Fruit fly (Drosophila melanogaster) whole organism, prepupa: ENCODE results near the gene p53.
A peak's percentile ranks its signal among the peaks of the same experiment; 100 is the strongest.

ENCODE experiments used
- Blimp-1 ChIP-seq: fragments of 200-800 bp; sonication (Bioruptor generic); optimal IDR thresholded peaks from 3 replicates; lab custom pipeline; 2017; ENCODE audit warnings: missing biosample characterization, missing genetic modification characterization, mild to moderate bottlenecking, moderate library complexity, missing genetic modification reagents
- CG10669 ChIP-seq: fragments of 200-800 bp; sonication (Bioruptor generic); optimal IDR thresholded peaks from 3 replicates; lab custom pipeline; 2018; ENCODE audit warnings: missing biosample characterization, mild to moderate bottlenecking, missing genetic modification characterization, moderate library complexity
- CG11762 ChIP-seq: fragments of 200-800 bp; sonication (Bioruptor generic); optimal IDR thresholded peaks from 3 replicates; lab custom pipeline; 2016; ENCODE audit warnings: missing biosample characterization, missing genetic modification characterization; ENCODE audit not compliant: insufficient read depth
- CG15336 ChIP-seq: fragments of 200-800 bp; sonication (Bioruptor generic); IDR thresholded peaks from 2 replicates; pipeline ENCODE4 v1.3.6; 2022; ENCODE audit warnings: missing biosample characterization, missing genetic modification characterization
- CG1621 ChIP-seq: fragments of 200-800 bp; sonication (Bioruptor generic); optimal IDR thresholded peaks from 3 replicates; lab custom pipeline; 2018; ENCODE audit warnings: missing biosample characterization, mild to moderate bottlenecking, missing genetic modification characterization
- CG16779 ChIP-seq: fragments of 200-800 bp; sonication (Bioruptor generic); optimal IDR thresholded peaks from 3 replicates; lab custom pipeline; 2017; ENCODE audit warnings: missing biosample characterization, mild to moderate bottlenecking, missing genetic modification characterization
- CG3032 ChIP-seq: fragments of 200-800 bp; optimal IDR thresholded peaks from 2 replicates; lab custom pipeline; 2019; ENCODE audit warnings: missing biosample characterization, mild to moderate bottlenecking, missing genetic modification characterization, moderate library complexity
- CG31627 ChIP-seq: fragments of 200-800 bp; sonication (Bioruptor generic); optimal IDR thresholded peaks from 3 replicates; lab custom pipeline; 2016; ENCODE audit warnings: missing biosample characterization, missing genetic modification characterization
- CG32006 ChIP-seq: fragments of 200-800 bp; sonication (Bioruptor generic); optimal IDR thresholded peaks from 3 replicates; lab custom pipeline; 2017; ENCODE audit warnings: missing biosample characterization, mild to moderate bottlenecking, missing genetic modification characterization
- CG4318 ChIP-seq: fragments of 200-800 bp; sonication (Bioruptor generic); optimal IDR thresholded peaks from 3 replicates; lab custom pipeline; 2017; ENCODE audit warnings: missing biosample characterization, mild to moderate bottlenecking, missing genetic modification characterization
- CG6163 ChIP-seq: fragments of 200-800 bp; sonication (Bioruptor generic); IDR thresholded peaks from 3 replicates; pipeline ENCODE4 v1.3.6; 2022; ENCODE audit warnings: missing biosample characterization, missing genetic modification characterization
- CG6276 ChIP-seq: fragments of 200-800 bp; sonication (Bioruptor generic); optimal IDR thresholded peaks from 2 replicates; lab custom pipeline; 2017; ENCODE audit warnings: missing biosample characterization, mild to moderate bottlenecking, missing genetic modification characterization
- CG6792 ChIP-seq: fragments of 200-800 bp; sonication (Bioruptor generic); optimal IDR thresholded peaks from 3 replicates; lab custom pipeline; 2016; ENCODE audit warnings: missing biosample characterization, missing genetic modification characterization
- CG6808 ChIP-seq: fragments of 200-800 bp; sonication (Bioruptor generic); optimal IDR thresholded peaks from 3 replicates; lab custom pipeline; 2017; ENCODE audit warnings: missing biosample characterization, missing genetic modification characterization, mild to moderate bottlenecking, moderate library complexity, missing genetic modification reagents
- CG6854 ChIP-seq: fragments of 200-800 bp; sonication (Bioruptor generic); optimal IDR thresholded peaks from 2 replicates; lab custom pipeline; 2017; ENCODE audit warnings: missing biosample characterization, mild to moderate bottlenecking, missing genetic modification characterization
- CG7368 ChIP-seq: fragments of 200-800 bp; sonication (Bioruptor generic); optimal IDR thresholded peaks from 3 replicates; lab custom pipeline; 2016; ENCODE audit warnings: missing biosample characterization, missing genetic modification characterization
- CG8119 ChIP-seq: fragments of 200-800 bp; sonication (Bioruptor generic); IDR thresholded peaks from 3 replicates; pipeline ENCODE4 v1.3.6; 2022; ENCODE audit warnings: missing biosample characterization, missing genetic modification characterization
- Eip75B ChIP-seq: fragments of 200-800 bp; sonication (Bioruptor generic); optimal IDR thresholded peaks from 3 replicates; lab custom pipeline; 2016; ENCODE audit warnings: missing biosample characterization, missing genetic modification characterization
- Eip93F ChIP-seq: fragments of 200-800 bp; sonication (Bioruptor generic); optimal IDR thresholded peaks from 2 replicates; lab custom pipeline; 2016; ENCODE audit warnings: missing biosample characterization, mild to moderate bottlenecking, missing genetic modification characterization
- Ets96B ChIP-seq: fragments of 200-800 bp; optimal IDR thresholded peaks from 2 replicates; lab custom pipeline; 2019; ENCODE audit warnings: missing biosample characterization, mild to moderate bottlenecking, missing genetic modification characterization, moderate library complexity
- Hr39 ChIP-seq: fragments of 200-800 bp; sonication (Bioruptor generic); optimal IDR thresholded peaks from 2 replicates; lab custom pipeline; 2016; ENCODE audit warnings: missing biosample characterization, missing genetic modification characterization
- Hr4 ChIP-seq: fragments of 200-800 bp; sonication (Bioruptor generic); optimal IDR thresholded peaks from 3 replicates; lab custom pipeline; 2016; ENCODE audit warnings: missing biosample characterization, missing genetic modification characterization
- Lpt ChIP-seq: fragments of 200-800 bp; sonication (Bioruptor generic); optimal IDR thresholded peaks from 3 replicates; lab custom pipeline; 2016; ENCODE audit warnings: missing biosample characterization, missing genetic modification characterization
- Met ChIP-seq: fragments of 200-800 bp; sonication (Bioruptor generic); optimal IDR thresholded peaks from 3 replicates; lab custom pipeline; 2016; ENCODE audit warnings: missing biosample characterization, missing genetic modification characterization
- OdsH ChIP-seq: fragments of 200-800 bp; sonication (Bioruptor generic); optimal IDR thresholded peaks from 3 replicates; lab custom pipeline; 2016; ENCODE audit warnings: missing biosample characterization, missing genetic modification characterization
- Sox102F ChIP-seq: fragments of 200-800 bp; sonication (Bioruptor generic); optimal IDR thresholded peaks from 2 replicates; lab custom pipeline; 2016; ENCODE audit warnings: missing biosample characterization, mild to moderate bottlenecking, missing genetic modification characterization
- Sox14 ChIP-seq: fragments of 200-800 bp; sonication (Bioruptor generic); optimal IDR thresholded peaks from 3 replicates; lab custom pipeline; 2016; ENCODE audit warnings: missing biosample characterization, missing genetic modification characterization
- achi ChIP-seq: fragments of 200-800 bp; sonication (Bioruptor generic); optimal IDR thresholded peaks from 3 replicates; lab custom pipeline; 2016; ENCODE audit warnings: missing biosample characterization, missing genetic modification characterization
- cyc ChIP-seq: fragments of 200-800 bp; sonication (Bioruptor generic); optimal IDR thresholded peaks from 3 replicates; lab custom pipeline; 2016; ENCODE audit warnings: missing biosample characterization, missing genetic modification characterization
- dsx ChIP-seq: fragments of 200-800 bp; optimal IDR thresholded peaks from 3 replicates; lab custom pipeline; 2019; ENCODE audit warnings: missing biosample characterization, mild to moderate bottlenecking, missing genetic modification characterization, moderate library complexity; ENCODE audit not compliant: poor library complexity, severe bottlenecking
- eg ChIP-seq: fragments of 200-800 bp; sonication (Bioruptor generic); IDR thresholded peaks from 3 replicates; pipeline ENCODE4 v1.3.6; 2022; ENCODE audit warnings: missing biosample characterization, missing genetic modification characterization
- esn ChIP-seq: fragments of 200-800 bp; sonication (Bioruptor generic); optimal IDR thresholded peaks from 2 replicates; lab custom pipeline; 2016; ENCODE audit warnings: missing biosample characterization, mild to moderate bottlenecking, missing genetic modification characterization, moderate library complexity
- fd85E ChIP-seq: fragments of 200-800 bp; sonication (Bioruptor generic); optimal IDR thresholded peaks from 3 replicates; lab custom pipeline; 2016; ENCODE audit warnings: missing biosample characterization, missing genetic modification characterization
- fkh ChIP-seq: fragments of 200-800 bp; sonication (Bioruptor generic); optimal IDR thresholded peaks from 3 replicates; lab custom pipeline; 2017; ENCODE audit warnings: missing biosample characterization, mild to moderate bottlenecking, missing genetic modification characterization, moderate library complexity
- lz ChIP-seq: fragments of 200-800 bp; sonication (Bioruptor generic); optimal IDR thresholded peaks from 3 replicates; lab custom pipeline; 2016; ENCODE audit warnings: missing biosample characterization, missing genetic modification characterization
- pdm3 ChIP-seq: fragments of 200-800 bp; sonication (Bioruptor generic); optimal IDR thresholded peaks from 3 replicates; lab custom pipeline; 2016; ENCODE audit warnings: missing biosample characterization, missing genetic modification characterization
- salr ChIP-seq, 2 experiments: fragments of 200-800 bp; sonication (Bioruptor generic); optimal IDR thresholded peaks; 3 replicates each; lab custom pipeline; 2016 to 2018; ENCODE audit warnings: missing biosample characterization in 2 of 2, missing genetic modification characterization in 2 of 2, mild to moderate bottlenecking in 1 of 2
- ss ChIP-seq, 2 experiments: fragments of 200-800 bp; sonication (Bioruptor generic); optimal IDR thresholded peaks; 2 replicates in 1 of 2; 3 replicates in 1 of 2; lab custom pipeline; 2017 to 2018; ENCODE audit warnings: mild to moderate bottlenecking in 2 of 2, missing biosample characterization in 2 of 2, missing genetic modification characterization in 2 of 2, moderate library complexity in 1 of 2
- svp ChIP-seq: fragments of 200-800 bp; sonication (Bioruptor generic); peaks from one replicate; lab custom pipeline; 2016; ENCODE audit warnings: missing biosample characterization, missing genetic modification characterization
- topi ChIP-seq: fragments of 200-800 bp; sonication (Bioruptor generic); optimal IDR thresholded peaks from 3 replicates; lab custom pipeline; 2016; ENCODE audit warnings: missing biosample characterization, missing genetic modification characterization
- vri ChIP-seq: fragments of 200-800 bp; sonication (Bioruptor generic); optimal IDR thresholded peaks from 3 replicates; lab custom pipeline; 2016; ENCODE audit warnings: missing biosample characterization, mild to moderate bottlenecking, missing genetic modification characterization

p53 gene

DNA sequence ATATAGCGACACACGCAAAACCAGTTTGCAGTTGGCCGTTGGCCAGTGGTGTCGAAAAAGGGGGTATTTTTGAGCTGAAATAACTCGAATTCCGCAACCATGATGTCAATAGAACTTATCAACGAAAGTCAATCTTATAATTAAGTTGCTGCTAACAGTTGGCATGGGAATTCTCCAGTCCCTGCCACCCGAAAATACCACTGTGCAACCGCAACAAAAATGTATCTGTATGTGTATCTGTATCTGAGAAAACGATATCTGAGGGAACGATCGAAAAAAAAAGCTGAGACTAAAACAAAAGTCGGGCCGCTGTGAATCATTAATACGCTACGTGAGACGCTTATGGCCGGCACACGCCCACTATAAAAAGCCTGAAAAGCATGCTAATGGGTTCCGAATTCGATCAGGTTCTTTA lies 7.3 kb downstream of the p53 start (continued):
- TF ChIP-seq fd85E (GFP tag; lab: Kevin White, UChicago) (peak; percentile 65), Met (GFP tag; lab: Kevin White, UChicago) (peak; percentile 92), CG6163 (GFP tag; lab: Robert Waterston, UW) (peak; percentile 92), cyc (GFP tag; lab: Kevin White, UChicago) (peak; percentile 93), CG15336 (GFP tag; lab: Robert Waterston, UW) (peak; percentile 79), CG4318 (GFP tag; lab: Kevin White, UChicago) (peak; percentile 60), CG16779 (tag; lab: Kevin White, UChicago) (peak; percentile 57), Sox102F (GFP tag; lab: Kevin White, UChicago) (peak; percentile 93), achi (peak; percentile 88), dsx (GFP tag; lab: Kevin White, UChicago) (peak; percentile 82), OdsH (GFP tag; lab: Kevin White, UChicago) (peak; percentile 89), pdm3 (GFP tag; lab: Kevin White, UChicago) (peak; percentile 89), Sox14 (peak; percentile 91), fkh (no peak), esn (GFP tag; lab: Kevin White, UChicago) (peak; percentile 93), CG31627 (GFP tag; lab: Kevin White, UChicago) (peak; percentile 95), vri (GFP tag; lab: Kevin White, UChicago) (peak; percentile 93), salr (GFP tag; optimal IDR thresholded peaks at IDR 0.05; lab: Kevin White, UChicago) (peak; percentile 74 to 82), Eip75B (GFP tag; lab: Kevin White, UChicago) (peak; percentile 90), CG3032 (tag; lab: Kevin White, UChicago) (peak; percentile 85), lz (GFP tag; lab: Kevin White, UChicago) (peak; percentile 94), CG32006 (peak; percentile 80), CG1621 (tag; lab: Kevin White, UChicago) (peak; percentile 88), Lpt (GFP tag; lab: Kevin White, UChicago) (peak; percentile 63), CG6276 (peak; percentile 41), CG6854 (GFP tag; lab: Kevin White, UChicago) (peak; percentile 15), CG8119 (GFP tag; lab: Robert Waterston, UW) (peak; percentile 85), Ets96B (peak; percentile 90), topi (peak; percentile 93), Eip93F (GFP tag; lab: Kevin White, UChicago) (no peak), Hr4 (GFP tag; lab: Kevin White, UChicago) (peak; percentile 84), svp (peak; percentile 97), CG10669 (GFP tag; lab: Kevin White, UChicago) (peak; percentile 91), CG11762 (peak; percentile 73), CG7368 (GFP tag; lab: Kevin White, UChicago) (peak; percentile 94), Hr39 (peak; percentile 95)

DNA sequence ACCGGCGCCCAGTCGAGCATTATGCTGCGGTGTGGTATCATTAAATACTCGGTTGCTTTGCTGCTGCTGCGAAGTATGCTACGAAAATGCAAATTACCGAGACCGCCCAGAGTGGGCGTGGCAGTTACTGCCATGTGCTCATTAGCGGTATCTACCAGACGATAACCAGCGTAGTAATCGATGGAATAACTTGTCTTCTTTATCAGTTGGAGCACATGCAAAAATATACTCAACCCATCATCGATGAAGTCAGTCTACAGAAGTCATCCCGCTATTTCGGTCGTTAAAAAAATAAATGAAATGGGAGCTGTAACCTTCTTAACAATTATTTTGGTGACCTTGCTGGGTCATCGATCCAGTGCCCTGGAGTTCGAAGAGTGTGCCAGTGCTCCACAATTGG lies 10.2 kb downstream of the p53 start, which contains the start of gene CG13837:
Gene CG13837 (plus strand): TSS at position 301 of the 400 bp plus-strand sequence.
- TF ChIP-seq CG6276 (no peak), eg (GFP tag; lab: Robert Waterston, UW) (no peak), ss (GFP tag; optimal IDR thresholded peaks at IDR 0.05; lab: Kevin White, UChicago) (no peak)

DNA sequence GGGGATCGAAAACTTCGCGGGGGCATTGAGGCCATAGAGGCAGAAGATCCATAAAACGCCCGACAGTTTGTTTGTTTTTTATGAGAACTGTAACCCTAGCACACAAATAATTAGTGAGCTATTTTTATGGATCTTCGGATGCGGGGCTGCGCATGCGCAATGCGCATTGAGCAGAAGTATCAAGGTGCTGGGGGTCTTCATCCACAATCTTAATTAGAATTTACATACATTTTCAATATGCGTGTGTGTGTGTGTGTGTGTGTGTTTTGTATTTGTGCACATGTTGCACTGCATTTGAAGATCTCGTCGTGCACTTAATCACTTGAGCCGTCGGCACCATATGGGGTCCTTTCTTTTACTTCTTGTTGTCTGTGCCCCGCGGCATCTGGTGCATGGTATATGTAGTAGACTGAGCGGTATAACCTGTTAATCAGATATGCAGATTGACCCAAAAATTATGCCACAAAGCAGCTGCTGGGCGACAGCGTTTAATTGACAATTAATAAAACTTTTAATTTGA lies 11.1 kb downstream of the p53 start:
- TF ChIP-seq OdsH (GFP tag; lab: Kevin White, UChicago) (no peak), CG6808 (no peak), Lpt (GFP tag; lab: Kevin White, UChicago) (no peak), Blimp-1 (GFP tag; lab: Kevin White, UChicago) (no peak), cyc (GFP tag; lab: Kevin White, UChicago) (no peak), CG4318 (GFP tag; lab: Kevin White, UChicago) (no peak), CG6792 (no peak), svp (no peak)
- TF ChIP-seq, all 60 proteins: peak for 0
